Fruit fly (Drosophila melanogaster) whole organism, prepupa: Measurements from ENCODE around the gene CG5171.

Experiments used
- Blimp-1 ChIP-seq: fragments of 200-800 bp; sonication (Bioruptor generic); optimal IDR thresholded peaks from 3 replicates; lab custom pipeline; 2017; ENCODE audit warnings: missing biosample characterization, missing genetic modification characterization, mild to moderate bottlenecking, moderate library complexity, missing genetic modification reagents
- CG10669 ChIP-seq: fragments of 200-800 bp; sonication (Bioruptor generic); optimal IDR thresholded peaks from 3 replicates; lab custom pipeline; 2018; ENCODE audit warnings: missing biosample characterization, mild to moderate bottlenecking, missing genetic modification characterization, moderate library complexity
- CG11762 ChIP-seq: fragments of 200-800 bp; sonication (Bioruptor generic); optimal IDR thresholded peaks from 3 replicates; lab custom pipeline; 2016; ENCODE audit warnings: missing biosample characterization, missing genetic modification characterization; ENCODE audit not compliant: insufficient read depth
- CG15336 ChIP-seq: fragments of 200-800 bp; sonication (Bioruptor generic); IDR thresholded peaks from 2 replicates; pipeline ENCODE4 v1.3.6; 2022; ENCODE audit warnings: missing biosample characterization, missing genetic modification characterization
- CG1621 ChIP-seq: fragments of 200-800 bp; sonication (Bioruptor generic); optimal IDR thresholded peaks from 3 replicates; lab custom pipeline; 2018; ENCODE audit warnings: missing biosample characterization, mild to moderate bottlenecking, missing genetic modification characterization
- CG3032 ChIP-seq: fragments of 200-800 bp; optimal IDR thresholded peaks from 2 replicates; lab custom pipeline; 2019; ENCODE audit warnings: missing biosample characterization, mild to moderate bottlenecking, missing genetic modification characterization, moderate library complexity
- CG31627 ChIP-seq: fragments of 200-800 bp; sonication (Bioruptor generic); optimal IDR thresholded peaks from 3 replicates; lab custom pipeline; 2016; ENCODE audit warnings: missing biosample characterization, missing genetic modification characterization
- CG34406 ChIP-seq: fragments of 200-800 bp; sonication (Bioruptor generic); optimal IDR thresholded peaks from 3 replicates; lab custom pipeline; 2016; ENCODE audit warnings: missing biosample characterization, missing genetic modification characterization
- CG3919 ChIP-seq: fragments of 200-800 bp; sonication (Bioruptor generic); optimal IDR thresholded peaks from 3 replicates; lab custom pipeline; 2016; ENCODE audit warnings: missing biosample characterization, missing genetic modification characterization
- CG6163 ChIP-seq: fragments of 200-800 bp; sonication (Bioruptor generic); IDR thresholded peaks from 3 replicates; pipeline ENCODE4 v1.3.6; 2022; ENCODE audit warnings: missing biosample characterization, missing genetic modification characterization
- CG6276 ChIP-seq: fragments of 200-800 bp; sonication (Bioruptor generic); optimal IDR thresholded peaks from 2 replicates; lab custom pipeline; 2017; ENCODE audit warnings: missing biosample characterization, mild to moderate bottlenecking, missing genetic modification characterization
- CG7368 ChIP-seq: fragments of 200-800 bp; sonication (Bioruptor generic); optimal IDR thresholded peaks from 3 replicates; lab custom pipeline; 2016; ENCODE audit warnings: missing biosample characterization, missing genetic modification characterization
- CG8119 ChIP-seq: fragments of 200-800 bp; sonication (Bioruptor generic); IDR thresholded peaks from 3 replicates; pipeline ENCODE4 v1.3.6; 2022; ENCODE audit warnings: missing biosample characterization, missing genetic modification characterization
- CG9139 ChIP-seq: fragments of 200-800 bp; sonication (Bioruptor generic); optimal IDR thresholded peaks from 3 replicates; lab custom pipeline; 2017; ENCODE audit warnings: missing biosample characterization, mild to moderate bottlenecking, missing genetic modification characterization
- Eip75B ChIP-seq: fragments of 200-800 bp; sonication (Bioruptor generic); optimal IDR thresholded peaks from 3 replicates; lab custom pipeline; 2016; ENCODE audit warnings: missing biosample characterization, missing genetic modification characterization
- Eip78C ChIP-seq: fragments of 200-800 bp; sonication (Bioruptor generic); peaks from one replicate; lab custom pipeline; 2016; ENCODE audit warnings: missing biosample characterization, missing genetic modification characterization
- Hr39 ChIP-seq: fragments of 200-800 bp; sonication (Bioruptor generic); optimal IDR thresholded peaks from 2 replicates; lab custom pipeline; 2016; ENCODE audit warnings: missing biosample characterization, missing genetic modification characterization
- Hr4 ChIP-seq: fragments of 200-800 bp; sonication (Bioruptor generic); optimal IDR thresholded peaks from 3 replicates; lab custom pipeline; 2016; ENCODE audit warnings: missing biosample characterization, missing genetic modification characterization
- Met ChIP-seq: fragments of 200-800 bp; sonication (Bioruptor generic); optimal IDR thresholded peaks from 3 replicates; lab custom pipeline; 2016; ENCODE audit warnings: missing biosample characterization, missing genetic modification characterization
- Sox14 ChIP-seq: fragments of 200-800 bp; sonication (Bioruptor generic); optimal IDR thresholded peaks from 3 replicates; lab custom pipeline; 2016; ENCODE audit warnings: missing biosample characterization, missing genetic modification characterization
- Sox15 ChIP-seq: fragments of 200-800 bp; sonication (Bioruptor generic); optimal IDR thresholded peaks from 3 replicates; lab custom pipeline; 2016; ENCODE audit warnings: missing biosample characterization, missing genetic modification characterization
- dsx ChIP-seq: fragments of 200-800 bp; optimal IDR thresholded peaks from 3 replicates; lab custom pipeline; 2019; ENCODE audit warnings: missing biosample characterization, mild to moderate bottlenecking, missing genetic modification characterization, moderate library complexity; ENCODE audit not compliant: poor library complexity, severe bottlenecking
- eg ChIP-seq: fragments of 200-800 bp; sonication (Bioruptor generic); IDR thresholded peaks from 3 replicates; pipeline ENCODE4 v1.3.6; 2022; ENCODE audit warnings: missing biosample characterization, missing genetic modification characterization
- fd59A ChIP-seq: fragments of 200-800 bp; sonication (Bioruptor generic); optimal IDR thresholded peaks from 2 replicates; lab custom pipeline; 2017; ENCODE audit warnings: missing biosample characterization, mild to moderate bottlenecking, missing genetic modification characterization, missing genetic modification reagents
- fd85E ChIP-seq: fragments of 200-800 bp; sonication (Bioruptor generic); optimal IDR thresholded peaks from 3 replicates; lab custom pipeline; 2016; ENCODE audit warnings: missing biosample characterization, missing genetic modification characterization
- fkh ChIP-seq: fragments of 200-800 bp; sonication (Bioruptor generic); optimal IDR thresholded peaks from 3 replicates; lab custom pipeline; 2017; ENCODE audit warnings: missing biosample characterization, mild to moderate bottlenecking, missing genetic modification characterization, moderate library complexity
- lz ChIP-seq: fragments of 200-800 bp; sonication (Bioruptor generic); optimal IDR thresholded peaks from 3 replicates; lab custom pipeline; 2016; ENCODE audit warnings: missing biosample characterization, missing genetic modification characterization
- spab ChIP-seq: fragments of 200-800 bp; sonication (Bioruptor generic); optimal IDR thresholded peaks from 2 replicates; lab custom pipeline; 2017; ENCODE audit warnings: missing biosample characterization, mild to moderate bottlenecking, missing genetic modification characterization, missing genetic modification reagents
- svp ChIP-seq: fragments of 200-800 bp; sonication (Bioruptor generic); peaks from one replicate; lab custom pipeline; 2016; ENCODE audit warnings: missing biosample characterization, missing genetic modification characterization
- topi ChIP-seq: fragments of 200-800 bp; sonication (Bioruptor generic); optimal IDR thresholded peaks from 3 replicates; lab custom pipeline; 2016; ENCODE audit warnings: missing biosample characterization, missing genetic modification characterization
- vri ChIP-seq: fragments of 200-800 bp; sonication (Bioruptor generic); optimal IDR thresholded peaks from 3 replicates; lab custom pipeline; 2016; ENCODE audit warnings: missing biosample characterization, mild to moderate bottlenecking, missing genetic modification characterization

Gene CG5171

dm6 chr2L:7376157-7376556, 25.0 kb upstream of the CG5171 start (continued):
- TF ChIP-seq CG3032 (no peak), CG10669 (no peak), CG1621 (tag; lab: Kevin White, UChicago) (no peak), Sox15 (GFP tag; lab: Kevin White, UChicago) (peak; percentile 12), CG31627 (GFP tag; lab: Kevin White, UChicago) (peak; percentile 75), Met (peak; percentile 73), eg (GFP tag; lab: Robert Waterston, UW) (peak; percentile 94), Eip75B (GFP tag; lab: Kevin White, UChicago) (no peak)
- TF ChIP-seq, all 60 proteins: peak for 41

- TF ChIP-seq CG15336 (GFP tag; lab: Robert Waterston, UW) (no peak), Blimp-1 (GFP tag; lab: Kevin White, UChicago) (no peak), fd59A (GFP tag; lab: Kevin White, UChicago) (no peak), CG11762 (no peak), CG3919 (no peak), CG3032 (no peak), dsx (GFP tag; lab: Kevin White, UChicago) (no peak), Hr4 (GFP tag; lab: Kevin White, UChicago) (no peak), vri (no peak), CG6276 (GFP tag; lab: Kevin White, UChicago) (no peak), CG34406 (GFP tag; lab: Kevin White, UChicago) (no peak), Hr39 (GFP tag; lab: Kevin White, UChicago) (no peak), CG9139 (no peak), CG7368 (GFP tag; lab: Kevin White, UChicago) (no peak), spab (GFP tag; lab: Kevin White, UChicago) (no peak)
Measured at dm6 chr2L:7377402-7377801, 23.7 kb upstream of the CG5171 start, which contains the start of gene ninaC. Gene ninaC, plus strand, starts transcription at chr2L:7377702.

dm6 chr2L:7386555-7387420, 14.3 kb upstream of the CG5171 start:
- TF ChIP-seq CG3919 (no peak), fkh (GFP tag; lab: Kevin White, UChicago) (peak; percentile 62), Eip78C (GFP tag; lab: Kevin White, UChicago) (no peak)

dm6 chr2L:7387813-7388558, 13.1 kb upstream of the CG5171 start, which contains the start of the genes CG5149 and gudu:
Gene CG5149, minus strand, starts transcription at chr2L:7388253.
Gene gudu, plus strand, starts transcription at chr2L:7388508.
- peak; percentile 4 for TF ChIP-seq lz (GFP tag; lab: Kevin White, UChicago)
- 0 out of 3 replicates have a peak, but pooled peaks have one; percentile 49 for TF ChIP-seq CG8119 (GFP tag; lab: Robert Waterston, UW)
- TF ChIP-seq CG3032 = peak; percentile 10
- TF ChIP-seq fd85E (GFP tag; lab: Kevin White, UChicago) = no peak
- TF ChIP-seq fkh (GFP tag; lab: Kevin White, UChicago) = peak; percentile 88
- TF ChIP-seq topi = peak; percentile 14
- no peak for TF ChIP-seq CG6276 (GFP tag; lab: Kevin White, UChicago)
- no peak for TF ChIP-seq Hr4 (GFP tag; lab: Kevin White, UChicago)
- TF ChIP-seq CG6163 (GFP tag; lab: Robert Waterston, UW) = peak; percentile 65
- 0 out of 2 replicates have a peak, but pooled peaks have one; percentile 7 for TF ChIP-seq CG15336 (GFP tag; lab: Robert Waterston, UW)
- peak; percentile 75 for TF ChIP-seq svp (GFP tag; lab: Kevin White, UChicago)
- TF ChIP-seq Sox14 (GFP tag; lab: Kevin White, UChicago) = peak; percentile 35
